Worm (Caenorhabditis elegans) whole organism, L4/young adult: ENCODE results near the gene spl-1.

Experiments
- W03F9.2 ChIP-seq: fragments of 150-350 bp; optimal IDR thresholded peaks from 2 replicates; lab custom pipeline; 2014; ENCODE audit warnings: missing biosample characterization, missing genetic modification characterization
- him-1 ChIP-seq: sonication (generic microtip); optimal IDR thresholded peaks from 2 replicates; lab custom pipeline; 2016; ENCODE audit warnings: missing genotype, missing genetic modification reagents, missing genetic modification characterization, missing compliant biosample characterization

ce11 chrIV:375915-376314 lies 7.1 kb downstream of the spl-1 start, which contains the start of gene fln-1:
- TF ChIP-seq him-1 (tag; lab: Kevin White, UChicago) (no peak), W03F9.2 (tag; lab: Kevin White, UChicago) (no peak)
